Fruit fly (Drosophila melanogaster) whole organism, wandering third instar larva: ENCODE results near the gene CG2258.

Experiments used
- Myc ChIP-seq: fragments of >200 bp; optimal IDR thresholded peaks from 2 replicates; lab custom pipeline; 2017
- OdsH ChIP-seq: fragments of 200-800 bp; sonication (Bioruptor generic); optimal IDR thresholded peaks from 2 replicates; lab custom pipeline; 2016; ENCODE audit warnings: missing biosample characterization, mild to moderate bottlenecking, missing genetic modification characterization
- Sp1 ChIP-seq: fragments of 200-800 bp; sonication (Bioruptor generic); optimal IDR thresholded peaks from 3 replicates; lab custom pipeline; 2019; ENCODE audit warnings: missing biosample characterization, mild to moderate bottlenecking, missing genetic modification characterization, moderate library complexity
- Vsx2 ChIP-seq: fragments of 200-300, 225-300 bp; sonication (Bioruptor generic); optimal IDR thresholded peaks from 2 replicates; lab custom pipeline; 2018; ENCODE audit warnings: missing biosample characterization, missing genetic modification characterization; ENCODE audit not compliant: partially characterized antibody
- br ChIP-seq: fragments of 200-800 bp; sonication (Bioruptor generic); optimal IDR thresholded peaks from 2 replicates; lab custom pipeline; 2016; ENCODE audit warnings: missing biosample characterization, missing genetic modification characterization
- sv ChIP-seq: fragments of 200-800 bp; sonication (Bioruptor generic); optimal IDR thresholded peaks from 3 replicates; lab custom pipeline; 2016; ENCODE audit warnings: missing biosample characterization, missing genetic modification characterization
- woc ChIP-seq: sonication (Bioruptor generic); optimal IDR thresholded peaks from 2 replicates; lab custom pipeline; 2016; ENCODE audit warnings: missing biosample characterization, mild to moderate bottlenecking, missing genetic modification characterization

dm6 chrX:8128133-8128532, 26.2 kb upstream of the CG2258 start:
- no peak for TF ChIP-seq OdsH
- no peak for TF ChIP-seq Sp1 (GFP tag; lab: Kevin White, UChicago)
- TF ChIP-seq br, result no peak
- TF ChIP-seq woc (GFP tag; lab: Kevin White, UChicago), result no peak
- TF ChIP-seq sv (GFP tag; lab: Kevin White, UChicago), result no peak
- TF ChIP-seq Vsx2 (GFP tag; lab: Kevin White, UChicago), result no peak
- TF ChIP-seq Myc (lab: Kevin White, UChicago), result no peak
